Fruit fly (Drosophila melanogaster) ovary, adult (tissue): Measurements from ENCODE around the gene Pdha.

Experiments used
- CG17801 ChIP-seq: fragments of 200-800 bp; optimal IDR thresholded peaks from 2 replicates; lab custom pipeline; 2019; ENCODE audit warnings: missing biosample characterization, mild to moderate bottlenecking, missing genetic modification characterization, moderate library complexity; ENCODE audit not compliant: partially characterized antibody

The Pdha gene

dm6 chrX:4702118-4702517, at the start of gene Pdha:
Gene Pdha, plus strand, starts transcription at chrX:4702284.
- TF ChIP-seq CG17801 (GFP tag; lab: Kevin White, UChicago) = no peak

dm6 chrX:4654397-4654796, 47.7 kb upstream of the Pdha start, which contains the start of gene CG15473:
Gene CG15473, minus strand, starts transcription at chrX:4654497.
- no peak for TF ChIP-seq CG17801 (GFP tag; lab: Kevin White, UChicago)

dm6 chrX:4657896-4658295, 44.2 kb upstream of the Pdha start:
- peak; percentile 59 for TF ChIP-seq CG17801 (GFP tag; lab: Kevin White, UChicago)

- TF ChIP-seq CG17801 (GFP tag; lab: Kevin White, UChicago) = peak; percentile 15
Observed at dm6 chrX:4660642-4661252, 41.3 kb upstream of the Pdha start.

- no peak for TF ChIP-seq CG17801 (GFP tag; lab: Kevin White, UChicago)
Observed at dm6 chrX:4664107-4664506, 38.0 kb upstream of the Pdha start.

dm6 chrX:4666650-4667360, 35.3 kb upstream of the Pdha start, which contains the start of gene CG3009:
Gene CG3009, minus strand, starts transcription at chrX:4666700.
- TF ChIP-seq CG17801 (GFP tag; lab: Kevin White, UChicago) = peak; percentile 91

DNA sequence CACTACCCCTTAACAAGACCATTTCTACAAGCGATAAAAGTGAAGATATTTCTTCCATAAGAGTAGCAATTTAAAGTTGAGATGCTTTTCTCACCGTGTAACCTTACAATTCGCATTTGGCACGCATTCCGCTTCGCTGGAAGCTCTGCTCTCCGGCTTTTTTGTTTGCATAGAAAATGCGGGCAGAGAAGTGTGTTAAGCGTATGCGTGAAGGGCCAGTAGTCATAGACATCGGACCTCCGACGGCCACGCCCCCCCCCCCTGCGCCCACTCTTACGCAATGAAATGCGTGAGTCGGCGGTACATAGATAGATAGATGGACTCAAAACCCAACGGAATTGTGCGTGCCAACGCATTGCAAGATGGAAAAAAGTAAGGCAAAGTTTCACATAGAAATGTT, 32.6 kb upstream of the Pdha start:
- TF ChIP-seq CG17801 (GFP tag; lab: Kevin White, UChicago) = no peak

- TF ChIP-seq CG17801 (GFP tag; lab: Kevin White, UChicago) = no peak
Observed at dm6 chrX:4671194-4671626, 30.9 kb upstream of the Pdha start.

dm6 chrX:4675054-4675453, 27.0 kb upstream of the Pdha start:
- TF ChIP-seq CG17801 (GFP tag; lab: Kevin White, UChicago) = peak; percentile 5

DNA sequence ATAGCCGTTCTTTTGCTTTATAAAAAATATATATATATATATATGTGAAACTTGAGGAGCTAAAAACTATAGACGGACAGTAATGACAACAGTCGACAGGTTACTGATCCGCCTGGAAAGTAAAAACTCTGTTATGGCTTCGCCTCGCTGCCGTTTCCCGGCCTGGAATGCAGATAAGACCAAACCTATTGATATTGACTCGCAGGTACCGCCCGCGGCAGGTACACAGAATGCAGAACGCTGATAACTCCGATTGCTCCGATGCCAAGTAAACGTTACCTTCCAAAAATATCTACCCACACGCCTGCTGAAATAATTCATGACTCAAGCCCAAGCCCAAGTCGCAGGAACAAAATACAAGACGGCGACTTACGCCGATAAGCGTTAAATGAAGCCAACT, 24.7 kb upstream of the Pdha start:
- no peak for TF ChIP-seq CG17801 (GFP tag; lab: Kevin White, UChicago)

DNA sequence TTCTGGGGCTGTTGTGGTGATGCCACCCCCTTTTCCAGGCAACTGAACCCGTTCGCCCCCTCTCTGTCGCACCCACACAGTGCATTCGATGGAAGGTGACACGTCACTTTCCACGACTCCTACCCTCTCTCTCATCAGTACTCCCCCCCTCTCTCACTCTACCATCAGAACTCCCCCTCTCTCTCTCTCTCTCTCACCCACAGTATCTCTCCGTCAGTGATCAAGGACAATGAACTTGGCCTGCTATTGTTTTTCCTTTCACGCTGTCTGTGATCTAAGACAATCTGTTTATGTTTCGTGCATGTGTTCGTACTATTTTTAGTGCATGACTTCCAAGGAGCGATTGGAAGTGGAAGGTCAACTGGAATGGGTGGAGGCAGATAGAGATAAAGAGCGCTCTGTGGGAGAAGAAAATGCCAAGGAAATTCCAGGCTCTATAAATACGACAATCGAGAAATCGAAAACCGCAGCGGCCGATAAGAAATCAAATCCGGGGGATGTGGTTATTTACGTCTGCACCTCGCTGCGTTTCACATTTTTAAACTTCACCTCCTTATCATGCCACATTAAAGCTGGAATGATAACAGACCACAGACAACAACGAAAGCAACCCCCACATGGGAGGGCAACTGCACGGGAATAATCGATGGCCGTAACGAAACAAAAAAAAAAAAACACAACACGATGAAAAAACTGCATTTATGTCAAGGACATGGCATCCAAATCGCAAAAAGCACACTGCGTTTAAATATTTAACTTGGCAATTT, 23.8 kb upstream of the Pdha start:
- no peak for TF ChIP-seq CG17801 (GFP tag; lab: Kevin White, UChicago)

DNA sequence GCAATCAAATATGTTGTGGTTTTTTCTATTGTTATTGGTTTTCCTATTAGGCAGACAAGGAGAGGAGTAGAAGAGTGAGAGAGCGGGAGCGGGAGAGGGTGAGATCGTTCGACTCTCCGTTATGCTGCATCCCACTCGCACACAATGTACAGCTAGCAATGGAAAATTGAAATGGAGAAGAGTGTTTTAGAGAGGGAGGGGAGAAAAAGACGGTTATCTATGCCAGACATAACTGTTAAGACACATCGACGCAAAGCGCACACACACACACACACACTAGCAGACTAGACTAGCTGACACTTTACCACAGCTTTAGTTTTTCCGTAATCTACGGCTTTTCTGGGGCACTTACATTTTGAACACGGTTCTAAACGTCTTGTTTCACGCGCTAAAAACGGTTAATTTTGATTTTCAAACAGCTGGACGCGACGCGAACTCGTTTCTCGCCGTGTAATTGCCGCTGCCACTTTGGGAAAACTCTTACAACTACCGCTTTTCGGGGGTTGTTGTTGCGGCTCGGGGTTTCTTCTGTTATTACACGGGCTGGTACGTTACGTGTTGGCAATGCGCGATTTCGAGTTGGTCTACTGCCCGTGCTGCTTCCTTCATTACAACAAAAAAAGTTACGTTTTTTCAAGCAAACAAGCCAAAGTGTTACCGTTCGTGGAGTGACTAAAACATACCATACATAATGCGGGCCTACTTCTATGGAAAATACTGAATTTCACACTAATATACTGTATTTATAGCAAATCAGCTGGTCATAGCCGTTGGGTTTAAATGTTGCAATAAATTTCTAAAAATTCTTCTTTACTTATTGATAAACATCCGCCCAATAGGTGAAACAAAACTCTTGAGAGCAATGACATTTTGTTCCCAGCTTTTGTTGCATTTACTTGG, 22.9 kb upstream of the Pdha start, which contains the start of gene fzr:
TSS of gene fzr (minus strand) at position 625 of the 900 bp plus-strand sequence.
- TF ChIP-seq CG17801 (GFP tag; lab: Kevin White, UChicago) = no peak

DNA sequence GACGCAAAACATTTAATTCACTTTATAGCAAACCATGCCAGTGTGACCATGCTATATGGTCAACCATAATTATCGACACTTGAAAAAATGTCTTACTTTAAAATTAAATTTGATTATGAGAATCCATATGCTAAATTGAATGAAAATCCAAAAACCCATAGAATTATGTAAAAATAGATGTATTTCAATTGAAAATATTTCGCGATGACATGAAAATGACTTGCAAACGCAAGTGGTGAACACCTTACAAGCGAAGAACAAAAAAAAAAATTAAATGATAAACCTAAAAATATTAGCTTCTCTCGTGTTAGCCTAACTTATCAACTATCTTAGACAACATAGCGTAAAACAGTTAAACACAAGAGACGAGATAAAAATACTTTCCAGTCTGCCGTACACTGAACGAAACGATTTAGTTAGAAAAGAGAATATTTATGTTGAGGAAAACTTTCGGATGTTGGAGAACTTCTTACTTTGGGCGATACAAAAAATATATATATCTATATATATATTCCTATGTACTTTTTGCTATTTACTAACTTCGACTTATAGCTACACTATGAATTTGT, 22.2 kb upstream of the Pdha start:
- peak; percentile 57 for TF ChIP-seq CG17801 (GFP tag; lab: Kevin White, UChicago)

DNA sequence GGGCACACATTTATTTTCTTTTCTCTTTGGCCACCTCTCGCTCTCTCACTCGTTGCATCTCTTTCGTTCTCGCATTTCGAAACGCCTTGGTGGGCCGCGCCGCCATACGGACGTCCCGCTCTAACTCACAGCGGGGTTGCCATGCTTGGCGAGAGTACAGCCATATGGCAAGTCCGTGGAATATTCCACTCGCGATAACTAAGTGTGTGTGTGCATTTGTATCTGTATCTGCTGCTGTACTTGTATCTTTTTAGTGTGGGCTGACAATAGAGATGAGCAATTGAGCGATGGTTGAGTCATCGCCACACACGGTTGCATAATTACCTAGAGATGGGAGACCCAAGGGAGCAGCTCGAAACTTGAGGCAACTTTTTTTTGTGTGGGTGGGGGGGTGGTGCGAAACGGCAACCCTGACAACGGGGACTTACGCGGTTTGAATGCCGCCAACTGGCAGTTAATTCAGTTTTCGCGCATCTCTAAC, 17.6 kb upstream of the Pdha start:
- peak; percentile 86 for TF ChIP-seq CG17801 (GFP tag; lab: Kevin White, UChicago)
